Fruit fly (Drosophila melanogaster) whole organism, prepupa: ENCODE data around the gene Hyls1.

Experiments
- CG10631 ChIP-seq: fragments of 200-800 bp; sonication (Bioruptor generic); optimal IDR thresholded peaks from 2 replicates; lab custom pipeline; 2016; ENCODE audit warnings: missing biosample characterization, missing genetic modification characterization
- CG11762 ChIP-seq: fragments of 200-800 bp; sonication (Bioruptor generic); optimal IDR thresholded peaks from 3 replicates; lab custom pipeline; 2016; ENCODE audit warnings: missing biosample characterization, missing genetic modification characterization; ENCODE audit not compliant: insufficient read depth
- CG11902 ChIP-seq: fragments of 200-800 bp; sonication (Bioruptor generic); optimal IDR thresholded peaks from 3 replicates; lab custom pipeline; 2016; ENCODE audit warnings: missing biosample characterization, missing genetic modification characterization
- CG15336 ChIP-seq: fragments of 200-800 bp; sonication (Bioruptor generic); IDR thresholded peaks from 2 replicates; pipeline ENCODE4 v1.3.6; 2022; ENCODE audit warnings: missing biosample characterization, missing genetic modification characterization
- CG32006 ChIP-seq: fragments of 200-800 bp; sonication (Bioruptor generic); optimal IDR thresholded peaks from 3 replicates; lab custom pipeline; 2017; ENCODE audit warnings: missing biosample characterization, mild to moderate bottlenecking, missing genetic modification characterization
- CG3919 ChIP-seq: fragments of 200-800 bp; sonication (Bioruptor generic); optimal IDR thresholded peaks from 3 replicates; lab custom pipeline; 2016; ENCODE audit warnings: missing biosample characterization, missing genetic modification characterization
- CG6276 ChIP-seq: fragments of 200-800 bp; sonication (Bioruptor generic); optimal IDR thresholded peaks from 2 replicates; lab custom pipeline; 2017; ENCODE audit warnings: missing biosample characterization, mild to moderate bottlenecking, missing genetic modification characterization
- CG6808 ChIP-seq: fragments of 200-800 bp; sonication (Bioruptor generic); optimal IDR thresholded peaks from 3 replicates; lab custom pipeline; 2017; ENCODE audit warnings: missing biosample characterization, missing genetic modification characterization, mild to moderate bottlenecking, moderate library complexity, missing genetic modification reagents
- CG6854 ChIP-seq: fragments of 200-800 bp; sonication (Bioruptor generic); optimal IDR thresholded peaks from 2 replicates; lab custom pipeline; 2017; ENCODE audit warnings: missing biosample characterization, mild to moderate bottlenecking, missing genetic modification characterization
- CG7368 ChIP-seq: fragments of 200-800 bp; sonication (Bioruptor generic); optimal IDR thresholded peaks from 3 replicates; lab custom pipeline; 2016; ENCODE audit warnings: missing biosample characterization, missing genetic modification characterization
- CG8319 ChIP-seq: fragments of 200-800 bp; sonication (Bioruptor generic); optimal IDR thresholded peaks from 3 replicates; lab custom pipeline; 2016; ENCODE audit warnings: missing biosample characterization, missing genetic modification characterization
- CG8632 ChIP-seq: fragments of 200-800 bp; sonication (Bioruptor generic); optimal IDR thresholded peaks from 3 replicates; lab custom pipeline; 2016; ENCODE audit warnings: missing biosample characterization, missing genetic modification characterization
- Eip78C ChIP-seq: fragments of 200-800 bp; sonication (Bioruptor generic); peaks from one replicate; lab custom pipeline; 2016; ENCODE audit warnings: missing biosample characterization, missing genetic modification characterization
- Eip93F ChIP-seq: fragments of 200-800 bp; sonication (Bioruptor generic); optimal IDR thresholded peaks from 2 replicates; lab custom pipeline; 2016; ENCODE audit warnings: missing biosample characterization, mild to moderate bottlenecking, missing genetic modification characterization
- Ets21C ChIP-seq: fragments of 200-800 bp; sonication (Bioruptor generic); optimal IDR thresholded peaks from 3 replicates; lab custom pipeline; 2016; ENCODE audit warnings: missing biosample characterization, missing genetic modification characterization
- Ets96B ChIP-seq: fragments of 200-800 bp; optimal IDR thresholded peaks from 2 replicates; lab custom pipeline; 2019; ENCODE audit warnings: missing biosample characterization, mild to moderate bottlenecking, missing genetic modification characterization, moderate library complexity
- Hr38 ChIP-seq: sonication (Bioruptor generic); optimal IDR thresholded peaks from 2 replicates; lab custom pipeline; 2016; ENCODE audit warnings: missing biosample characterization, missing genetic modification characterization
- Hr39 ChIP-seq: fragments of 200-800 bp; sonication (Bioruptor generic); optimal IDR thresholded peaks from 2 replicates; lab custom pipeline; 2016; ENCODE audit warnings: missing biosample characterization, missing genetic modification characterization
- Hr4 ChIP-seq: fragments of 200-800 bp; sonication (Bioruptor generic); optimal IDR thresholded peaks from 3 replicates; lab custom pipeline; 2016; ENCODE audit warnings: missing biosample characterization, missing genetic modification characterization
- Lpt ChIP-seq: fragments of 200-800 bp; sonication (Bioruptor generic); optimal IDR thresholded peaks from 3 replicates; lab custom pipeline; 2016; ENCODE audit warnings: missing biosample characterization, missing genetic modification characterization
- OdsH ChIP-seq: fragments of 200-800 bp; sonication (Bioruptor generic); optimal IDR thresholded peaks from 3 replicates; lab custom pipeline; 2016; ENCODE audit warnings: missing biosample characterization, missing genetic modification characterization
- Smox ChIP-seq: fragments of 200-800 bp; sonication (Bioruptor generic); optimal IDR thresholded peaks from 3 replicates; lab custom pipeline; 2016; ENCODE audit warnings: missing biosample characterization, missing genetic modification characterization
- Sox102F ChIP-seq: fragments of 200-800 bp; sonication (Bioruptor generic); optimal IDR thresholded peaks from 2 replicates; lab custom pipeline; 2016; ENCODE audit warnings: missing biosample characterization, mild to moderate bottlenecking, missing genetic modification characterization
- Sox14 ChIP-seq: fragments of 200-800 bp; sonication (Bioruptor generic); optimal IDR thresholded peaks from 3 replicates; lab custom pipeline; 2016; ENCODE audit warnings: missing biosample characterization, missing genetic modification characterization
- achi ChIP-seq: fragments of 200-800 bp; sonication (Bioruptor generic); optimal IDR thresholded peaks from 3 replicates; lab custom pipeline; 2016; ENCODE audit warnings: missing biosample characterization, missing genetic modification characterization
- cyc ChIP-seq: fragments of 200-800 bp; sonication (Bioruptor generic); optimal IDR thresholded peaks from 3 replicates; lab custom pipeline; 2016; ENCODE audit warnings: missing biosample characterization, missing genetic modification characterization
- dsx ChIP-seq: fragments of 200-800 bp; optimal IDR thresholded peaks from 3 replicates; lab custom pipeline; 2019; ENCODE audit warnings: missing biosample characterization, mild to moderate bottlenecking, missing genetic modification characterization, moderate library complexity; ENCODE audit not compliant: poor library complexity, severe bottlenecking
- eg ChIP-seq: fragments of 200-800 bp; sonication (Bioruptor generic); IDR thresholded peaks from 3 replicates; pipeline ENCODE4 v1.3.6; 2022; ENCODE audit warnings: missing biosample characterization, missing genetic modification characterization
- esn ChIP-seq: fragments of 200-800 bp; sonication (Bioruptor generic); optimal IDR thresholded peaks from 2 replicates; lab custom pipeline; 2016; ENCODE audit warnings: missing biosample characterization, mild to moderate bottlenecking, missing genetic modification characterization, moderate library complexity
- fd59A ChIP-seq: fragments of 200-800 bp; sonication (Bioruptor generic); optimal IDR thresholded peaks from 2 replicates; lab custom pipeline; 2017; ENCODE audit warnings: missing biosample characterization, mild to moderate bottlenecking, missing genetic modification characterization, missing genetic modification reagents
- net ChIP-seq: fragments of 200-800 bp; sonication (Bioruptor generic); optimal IDR thresholded peaks from 3 replicates; lab custom pipeline; 2016; ENCODE audit warnings: missing biosample characterization, missing genetic modification characterization
- pdm3 ChIP-seq: fragments of 200-800 bp; sonication (Bioruptor generic); optimal IDR thresholded peaks from 3 replicates; lab custom pipeline; 2016; ENCODE audit warnings: missing biosample characterization, missing genetic modification characterization
- salr ChIP-seq, 2 experiments: fragments of 200-800 bp; sonication (Bioruptor generic); optimal IDR thresholded peaks; 3 replicates each; lab custom pipeline; 2016 to 2018; ENCODE audit warnings: missing biosample characterization in 2 of 2, missing genetic modification characterization in 2 of 2, mild to moderate bottlenecking in 1 of 2
- spab ChIP-seq: fragments of 200-800 bp; sonication (Bioruptor generic); optimal IDR thresholded peaks from 2 replicates; lab custom pipeline; 2017; ENCODE audit warnings: missing biosample characterization, mild to moderate bottlenecking, missing genetic modification characterization, missing genetic modification reagents
- svp ChIP-seq: fragments of 200-800 bp; sonication (Bioruptor generic); peaks from one replicate; lab custom pipeline; 2016; ENCODE audit warnings: missing biosample characterization, missing genetic modification characterization
- vri ChIP-seq: fragments of 200-800 bp; sonication (Bioruptor generic); optimal IDR thresholded peaks from 3 replicates; lab custom pipeline; 2016; ENCODE audit warnings: missing biosample characterization, mild to moderate bottlenecking, missing genetic modification characterization

The Hyls1 gene

dm6 chr2L:16324833-16325232, 27.6 kb downstream of the Hyls1 start (continued):
- TF ChIP-seq pdm3 (GFP tag; lab: Kevin White, UChicago) (no peak), CG8632 (GFP tag; lab: Kevin White, UChicago) (no peak), OdsH (GFP tag; lab: Kevin White, UChicago) (no peak), CG11762 (GFP tag; lab: Kevin White, UChicago) (no peak), Sox14 (peak; percentile 41), Hr38 (GFP tag; lab: Kevin White, UChicago) (no peak), Eip78C (GFP tag; lab: Kevin White, UChicago) (peak; percentile 76), CG8319 (GFP tag; lab: Kevin White, UChicago) (no peak), net (peak; percentile 8), CG6276 (GFP tag; lab: Kevin White, UChicago) (peak; percentile 22), Sox102F (GFP tag; lab: Kevin White, UChicago) (no peak), CG3919 (GFP tag; lab: Kevin White, UChicago) (no peak), CG32006 (GFP tag; lab: Kevin White, UChicago) (no peak), achi (no peak), spab (GFP tag; lab: Kevin White, UChicago) (no peak), CG7368 (no peak), CG11902 (GFP tag; lab: Kevin White, UChicago) (no peak), Hr4 (no peak), Hr39 (GFP tag; lab: Kevin White, UChicago) (no peak), Smox (GFP tag; lab: Kevin White, UChicago) (no peak), salr (GFP tag; optimal IDR thresholded peaks at IDR 0.05; lab: Kevin White, UChicago) (no peak), cyc (GFP tag; lab: Kevin White, UChicago) (no peak)
- TF ChIP-seq, all 60 proteins: peak for 14

dm6 chr2L:16323544-16323943, 28.9 kb downstream of the Hyls1 start:
- TF ChIP-seq Eip93F (GFP tag; lab: Kevin White, UChicago) = no peak
- no peak for TF ChIP-seq Sox102F (GFP tag; lab: Kevin White, UChicago)
- TF ChIP-seq Hr38 (GFP tag; lab: Kevin White, UChicago) = no peak
- TF ChIP-seq CG10631 (GFP tag; lab: Kevin White, UChicago) = no peak
- TF ChIP-seq CG6854 (GFP tag; lab: Kevin White, UChicago) = peak; percentile 29
- no peak for TF ChIP-seq Lpt (GFP tag; lab: Kevin White, UChicago)
- TF ChIP-seq eg (GFP tag; lab: Robert Waterston, UW) = 0 out of 3 replicates have a peak, but pooled peaks have one; percentile 8
- no peak for TF ChIP-seq Ets21C (GFP tag; lab: Kevin White, UChicago)
- no peak for TF ChIP-seq fd59A (GFP tag; lab: Kevin White, UChicago)
- TF ChIP-seq Eip78C (GFP tag; lab: Kevin White, UChicago) = no peak
- TF ChIP-seq CG6808 (GFP tag; lab: Kevin White, UChicago) = no peak
- TF ChIP-seq Ets96B = no peak
- TF ChIP-seq CG15336 = no peak
- TF ChIP-seq CG32006 (GFP tag; lab: Kevin White, UChicago) = no peak
- no peak for TF ChIP-seq salr (GFP tag; optimal IDR thresholded peaks at IDR 0.05; lab: Kevin White, UChicago)
- no peak for TF ChIP-seq dsx (GFP tag; lab: Kevin White, UChicago)

- TF ChIP-seq vri (GFP tag; lab: Kevin White, UChicago) (peak; percentile 10), svp (peak; percentile 0), Eip78C (GFP tag; lab: Kevin White, UChicago) (peak; percentile 55), cyc (GFP tag; lab: Kevin White, UChicago) (no peak), CG7368 (no peak), esn (GFP tag; lab: Kevin White, UChicago) (no peak)
These were observed 30.4 kb downstream of the Hyls1 start for dm6 chr2L:16321872-16322631.
